Fruit fly (Drosophila melanogaster) whole organism, embryonic: Measurements from ENCODE around the gene Sec23.
A peak's percentile ranks its signal among the peaks of the same experiment; 100 is the strongest.

Experiments used
- Adf1 ChIP-seq: fragments of 200-800 bp; sonication (Bioruptor generic); IDR thresholded peaks from 2 replicates; pipeline ENCODE4 v1.3.6; 2022; ENCODE audit warnings: missing biosample characterization, missing genetic modification characterization
- B-H1 ChIP-seq: fragments of 200-800 bp; sonication (Bioruptor generic); IDR thresholded peaks from 3 replicates; pipeline ENCODE4 v1.3.6; 2022; ENCODE audit warnings: missing biosample characterization, missing genetic modification characterization
- CG10274 ChIP-seq: fragments of 200-800 bp; sonication (Bioruptor generic); optimal IDR thresholded peaks from 3 replicates; lab custom pipeline; 2017; ENCODE audit warnings: missing biosample characterization, mild to moderate bottlenecking, missing genetic modification characterization
- CG15479 ChIP-seq: fragments of 200-800 bp; sonication (Bioruptor generic); optimal IDR thresholded peaks from 3 replicates; lab custom pipeline; 2019; ENCODE audit warnings: missing biosample characterization, mild to moderate bottlenecking, missing genetic modification characterization, moderate library complexity
- CG15514 ChIP-seq: fragments of 200-800 bp; sonication (Bioruptor generic); optimal IDR thresholded peaks from 3 replicates; lab custom pipeline; 2017; ENCODE audit warnings: missing biosample characterization, missing genetic modification characterization, mild to moderate bottlenecking, moderate library complexity, missing genetic modification reagents
- CG18764 ChIP-seq: fragments of 200-800 bp; sonication (Bioruptor generic); optimal IDR thresholded peaks from 3 replicates; lab custom pipeline; 2016; ENCODE audit warnings: missing biosample characterization, missing genetic modification characterization
- CG2875 ChIP-seq: fragments of 200-800 bp; sonication (Bioruptor generic); optimal IDR thresholded peaks from 2 replicates; lab custom pipeline; 2017; ENCODE audit warnings: missing biosample characterization, mild to moderate bottlenecking, missing genetic modification characterization, missing genetic modification reagents
- CG34224 ChIP-seq: fragments of 200-800 bp; sonication (Bioruptor generic); IDR thresholded peaks from 3 replicates; pipeline ENCODE4 v1.3.6; 2022; ENCODE audit warnings: missing biosample characterization, missing genetic modification characterization; ENCODE audit not compliant: partially characterized antibody
- CG42726 ChIP-seq: fragments of 200-800 bp; sonication (Bioruptor generic); IDR thresholded peaks from 2 replicates; pipeline ENCODE4 v1.3.6; 2022; ENCODE audit warnings: missing biosample characterization, missing genetic modification characterization; ENCODE audit not compliant: partially characterized antibody
- CG4404 ChIP-seq: fragments of 200-800 bp; sonication (Bioruptor generic); IDR thresholded peaks from 2 replicates; pipeline ENCODE4 v1.3.6; 2022; ENCODE audit warnings: missing biosample characterization, missing genetic modification characterization
- CG6689 ChIP-seq: fragments of 200-800 bp; sonication (Bioruptor generic); IDR thresholded peaks from 2 replicates; pipeline ENCODE4 v1.3.6; 2022; ENCODE audit warnings: missing biosample characterization, missing genetic modification characterization
- CG7357 ChIP-seq: fragments of 200-800 bp; sonication (Bioruptor generic); IDR thresholded peaks from 3 replicates; pipeline ENCODE4 v1.3.6; 2022; ENCODE audit warnings: missing biosample characterization, missing genetic modification characterization
- CG7786 ChIP-seq: fragments of 200-800 bp; sonication (Bioruptor generic); optimal IDR thresholded peaks from 2 replicates; lab custom pipeline; 2016; ENCODE audit warnings: missing biosample characterization, missing genetic modification characterization
- CG8290 ChIP-seq, 3 experiments: fragments of 200-800 bp; sonication (Bioruptor generic); optimal IDR thresholded peaks; 2 replicates each; lab custom pipeline; 2016 to 2019; ENCODE audit warnings: missing biosample characterization in 3 of 3, missing genetic modification characterization in 3 of 3, mild to moderate bottlenecking in 2 of 3, moderate library complexity in 1 of 3
- CG8388 ChIP-seq: fragments of 200-800 bp; sonication (Bioruptor generic); optimal IDR thresholded peaks from 2 replicates; lab custom pipeline; 2019; ENCODE audit warnings: missing biosample characterization, mild to moderate bottlenecking, missing genetic modification characterization, moderate library complexity
- CG9215 ChIP-seq: fragments of 200-800 bp; sonication (Bioruptor generic); IDR thresholded peaks from 2 replicates; pipeline ENCODE4 v1.3.6; 2022; ENCODE audit warnings: missing biosample characterization, missing genetic modification characterization
- HLH3B ChIP-seq: fragments of 200-800 bp; sonication (Bioruptor generic); IDR thresholded peaks from 2 replicates; pipeline ENCODE4 v1.3.6; 2022; ENCODE audit warnings: missing biosample characterization, missing genetic modification characterization
- HLH54F ChIP-seq: fragments of 200-800 bp; sonication (Bioruptor generic); optimal IDR thresholded peaks from 3 replicates; lab custom pipeline; 2016; ENCODE audit warnings: missing biosample characterization, missing genetic modification characterization
- Jarid2 ChIP-seq: fragments of 200-800 bp; sonication (Bioruptor generic); optimal IDR thresholded peaks from 3 replicates; lab custom pipeline; 2017; ENCODE audit warnings: mild to moderate bottlenecking, missing biosample characterization, missing genetic modification reagents, missing genetic modification characterization
- Mes4 ChIP-seq: fragments of 200-800 bp; sonication (Bioruptor generic); optimal IDR thresholded peaks from 2 replicates; lab custom pipeline; 2016; ENCODE audit warnings: missing biosample characterization, missing genetic modification characterization
- Mrtf ChIP-seq: fragments of 200-800 bp; sonication (Bioruptor generic); IDR thresholded peaks from 3 replicates; pipeline ENCODE4 v1.3.6; 2022; ENCODE audit warnings: missing biosample characterization, missing genetic modification characterization
- NC2β ChIP-seq: fragments of 200-800 bp; sonication (Bioruptor generic); optimal IDR thresholded peaks from 2 replicates; lab custom pipeline; 2016; ENCODE audit warnings: missing biosample characterization, missing genetic modification characterization
- Oli ChIP-seq: fragments of 200-800 bp; sonication (Bioruptor generic); optimal IDR thresholded peaks from 2 replicates; lab custom pipeline; 2018; ENCODE audit warnings: missing biosample characterization, mild to moderate bottlenecking, missing genetic modification characterization, moderate library complexity
- Rfx ChIP-seq: fragments of 200-800 bp; sonication (Bioruptor generic); IDR thresholded peaks from 2 replicates; pipeline ENCODE4 v1.3.6; 2022; ENCODE audit warnings: missing biosample characterization, missing genetic modification characterization
- bbx ChIP-seq: fragments of 200-800 bp; sonication (Bioruptor generic); IDR thresholded peaks from 2 replicates; pipeline ENCODE4 v1.3.6; 2022; ENCODE audit warnings: missing biosample characterization, missing genetic modification characterization; ENCODE audit not compliant: partially characterized antibody
- br ChIP-seq: fragments of >200 bp; optimal IDR thresholded peaks from 2 replicates; lab custom pipeline; 2017
- cg ChIP-seq: fragments of 200-800 bp; sonication (Bioruptor generic); optimal IDR thresholded peaks from 3 replicates; lab custom pipeline; 2019; ENCODE audit warnings: missing biosample characterization, mild to moderate bottlenecking, missing genetic modification characterization, moderate library complexity
- chinmo ChIP-seq: fragments of 200-800 bp; sonication (Bioruptor generic); IDR thresholded peaks from 4 replicates; pipeline ENCODE4 v1.3.6; 2022; ENCODE audit warnings: missing biosample characterization, missing genetic modification characterization; ENCODE audit not compliant: partially characterized antibody
- esg ChIP-seq: fragments of 200-800 bp; sonication (Bioruptor generic); conservative IDR thresholded peaks from 2 replicates; pipeline ENCODE4 v1.3.6; 2022; ENCODE audit warnings: missing biosample characterization, missing genetic modification characterization
- fd3F ChIP-seq: fragments of 200-800 bp; sonication (Bioruptor generic); optimal IDR thresholded peaks from 2 replicates; lab custom pipeline; 2018; ENCODE audit warnings: missing biosample characterization, mild to moderate bottlenecking, missing genetic modification characterization, moderate library complexity
- fd64A ChIP-seq: fragments of 200-800 bp; sonication (Bioruptor generic); optimal IDR thresholded peaks from 3 replicates; lab custom pipeline; 2018; ENCODE audit warnings: missing biosample characterization, mild to moderate bottlenecking, missing genetic modification characterization
- hth ChIP-seq: fragments of >200 bp; optimal IDR thresholded peaks from 2 replicates; lab custom pipeline; 2017; ENCODE audit warnings: inconsistent platforms
- ind ChIP-seq: fragments of 200-800 bp; sonication (Bioruptor generic); optimal IDR thresholded peaks from 3 replicates; lab custom pipeline; 2016; ENCODE audit warnings: missing biosample characterization, missing genetic modification characterization
- insv ChIP-seq, 2 experiments: fragments of 200-800 bp; sonication (Bioruptor generic); optimal IDR thresholded peaks; 3 replicates each; lab custom pipeline; 2016 to 2018; ENCODE audit warnings: missing biosample characterization in 2 of 2, missing genetic modification characterization in 2 of 2
- lbe ChIP-seq: fragments of 200-800 bp; sonication (Bioruptor generic); optimal IDR thresholded peaks from 2 replicates; lab custom pipeline; 2016; ENCODE audit warnings: missing biosample characterization, mild to moderate bottlenecking, missing genetic modification characterization
- pfk ChIP-seq: fragments of 200-800 bp; sonication (Bioruptor generic); optimal IDR thresholded peaks from 2 replicates; lab custom pipeline; 2018; ENCODE audit warnings: missing biosample characterization, mild to moderate bottlenecking, missing genetic modification characterization, moderate library complexity
- rib ChIP-seq: fragments of 200-800 bp; sonication (Bioruptor generic); IDR thresholded peaks from 2 replicates; pipeline ENCODE4 v1.3.6; 2022; ENCODE audit warnings: missing biosample characterization, missing genetic modification characterization
- sc ChIP-seq, 3 experiments: fragments of >200 bp in 2 of 3; fragments of 200-800 bp in 1 of 3; sonication (Bioruptor generic) in 1 of 3; optimal IDR thresholded peaks; 2 replicates in 2 of 3; 3 replicates in 1 of 3; lab custom pipeline; 2017; ENCODE audit warnings: mild to moderate bottlenecking in 1 of 3, missing biosample characterization in 1 of 3, missing genetic modification characterization in 1 of 3, missing genetic modification reagents in 1 of 3
- sima ChIP-seq: fragments of 200-800 bp; sonication (Bioruptor generic); optimal IDR thresholded peaks from 2 replicates; lab custom pipeline; 2016; ENCODE audit warnings: missing biosample characterization, missing genetic modification characterization

Gene Sec23

DNA sequence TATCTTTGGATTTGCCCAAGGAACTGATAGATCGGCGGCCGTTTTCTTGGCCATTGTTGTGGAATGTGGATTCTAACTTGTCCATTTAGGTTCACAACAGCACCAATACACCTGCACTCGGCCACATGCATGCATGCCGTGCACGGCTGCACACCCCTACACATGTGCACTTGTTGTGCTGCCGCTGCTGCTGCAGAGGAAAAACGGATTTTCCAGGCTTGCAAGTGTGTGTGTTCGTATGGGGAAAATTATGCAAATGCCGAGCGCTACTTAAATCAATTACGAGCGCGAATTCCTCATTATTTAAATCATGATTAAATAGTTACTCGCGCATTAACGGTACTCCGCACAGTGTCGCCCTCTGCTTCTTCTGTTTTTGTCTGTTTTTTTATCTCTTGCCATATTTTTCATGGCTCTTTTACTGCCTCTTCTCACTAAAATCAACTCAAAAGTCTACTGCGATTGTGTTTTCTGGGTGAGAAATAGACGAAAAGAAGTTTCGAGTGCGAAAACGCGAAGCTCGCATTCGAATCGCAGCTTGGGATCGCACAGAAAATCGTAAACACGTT is 35.8 kb downstream of the Sec23 start (continued):
- no peak for TF ChIP-seq esg
- TF ChIP-seq NC2β (GFP tag; lab: Kevin White, UChicago): no peak
- no peak for TF ChIP-seq ind (GFP tag; lab: Kevin White, UChicago)
- TF ChIP-seq HLH54F (GFP tag; lab: Kevin White, UChicago): no peak
- no peak for TF ChIP-seq CG7357 (GFP tag; lab: Robert Waterston, UW)
- no peak for TF ChIP-seq br (lab: Kevin White, UChicago)
- TF ChIP-seq Mrtf (GFP tag; lab: Robert Waterston, UW): no peak
- no peak for TF ChIP-seq bbx
- TF ChIP-seq fd64A (GFP tag; lab: Kevin White, UChicago): no peak
- TF ChIP-seq Mes4 (GFP tag; lab: Kevin White, UChicago): no peak
- no peak for TF ChIP-seq Adf1 (GFP tag; lab: Robert Waterston, UW)
- no peak for TF ChIP-seq CG6689 (GFP tag; lab: Robert Waterston, UW)
- TF ChIP-seq CG15514: no peak
- no peak for TF ChIP-seq hth (lab: Kevin White, UChicago)
- TF ChIP-seq CG7786 (GFP tag; lab: Kevin White, UChicago): no peak
- TF ChIP-seq HLH3B (GFP tag; lab: Robert Waterston, UW): no peak
- no peak for TF ChIP-seq CG9215 (GFP tag; lab: Robert Waterston, UW)
- TF ChIP-seq insv (GFP tag; optimal IDR thresholded peaks at IDR 0.05; lab: Kevin White, UChicago): peak in 1 of 2 experiments; percentile 25
- TF ChIP-seq CG10274 (GFP tag; lab: Kevin White, UChicago): no peak
- TF ChIP-seq CG2875: no peak
- no peak for TF ChIP-seq Jarid2 (GFP tag; lab: Kevin White, UChicago)
- no peak for TF ChIP-seq chinmo (GFP tag; lab: Robert Waterston, UW)
- no peak for TF ChIP-seq sima (GFP tag; lab: Kevin White, UChicago)
- peak; percentile 30; the same call in 1 of the 2 replicates for TF ChIP-seq rib
- no peak for TF ChIP-seq CG8388 (GFP tag; lab: Kevin White, UChicago)
- peak; percentile 76 for TF ChIP-seq CG15479
- no peak for TF ChIP-seq Oli (tag; lab: Kevin White, UChicago)
- peak; percentile 85 for TF ChIP-seq cg (GFP tag; lab: Kevin White, UChicago)
- no peak for TF ChIP-seq lbe (GFP tag; lab: Kevin White, UChicago)
- TF ChIP-seq sc (optimal IDR thresholded peaks at IDR 0.05; lab: Kevin White, UChicago): no peak
- no peak for TF ChIP-seq sc (GFP tag; optimal IDR thresholded peaks at IDR 0.05; lab: Kevin White, UChicago)
- no peak for TF ChIP-seq B-H1 (GFP tag; lab: Robert Waterston, UW)
- no peak for TF ChIP-seq CG4404 (GFP tag; lab: Robert Waterston, UW)
- TF ChIP-seq CG42726 (GFP tag; lab: Robert Waterston, UW): no peak
- no peak for TF ChIP-seq CG18764 (GFP tag; lab: Kevin White, UChicago)
- TF ChIP-seq CG34224 (GFP tag; lab: Robert Waterston, UW): 0 out of 3 replicates have a peak, but pooled peaks have one; percentile 33
- TF ChIP-seq fd3F (GFP tag; lab: Kevin White, UChicago): no peak
- TF ChIP-seq pfk (GFP tag; lab: Kevin White, UChicago): no peak
- TF ChIP-seq CG8290 (GFP tag; optimal IDR thresholded peaks at IDR 0.05; lab: Kevin White, UChicago): no peak
- no peak for TF ChIP-seq CG8290 (tag; optimal IDR thresholded peaks at IDR 0.05; lab: Kevin White, UChicago)
- no peak for TF ChIP-seq Rfx (GFP tag; lab: Robert Waterston, UW)
